Worm (Caenorhabditis elegans) whole organism, L3 larva: ENCODE measurements around the gene sox-4.

Source experiments
- R02D3.7 ChIP-seq: fragments of 150-350 bp; optimal IDR thresholded peaks from 2 replicates; lab custom pipeline; 2014; ENCODE audit warnings: missing biosample characterization, missing genetic modification characterization
- aly-2 ChIP-seq: fragments of 150-350 bp; optimal IDR thresholded peaks from 2 replicates; lab custom pipeline; 2014; ENCODE audit warnings: missing biosample characterization, missing genetic modification characterization
- ceh-16 ChIP-seq: sonication (generic microtip); optimal IDR thresholded peaks from 2 replicates; lab custom pipeline; 2017; ENCODE audit warnings: missing biosample characterization, missing genetic modification characterization
- daf-12 ChIP-seq: fragments of 150-350 bp; optimal IDR thresholded peaks from 2 replicates; lab custom pipeline; 2014; ENCODE audit warnings: missing biosample characterization, missing genetic modification reagents, missing genetic modification characterization
- egl-27 ChIP-seq: sonication (generic microtip); optimal IDR thresholded peaks from 4 replicates; lab custom pipeline; 2017; ENCODE audit warnings: missing biosample characterization, missing genetic modification reagents, missing genetic modification characterization
- elt-1 ChIP-seq: fragments of 150-350 bp; optimal IDR thresholded peaks from 2 replicates; lab custom pipeline; 2014; ENCODE audit warnings: missing biosample characterization, missing genetic modification characterization
- elt-2 ChIP-seq: sonication (generic microtip); optimal IDR thresholded peaks from 2 replicates; lab custom pipeline; 2016; ENCODE audit warnings: missing genetic modification reagents, mild to moderate bottlenecking, missing genetic modification characterization, missing compliant biosample characterization
- eor-1 ChIP-seq, 2 experiments: fragments of 150-350 bp; optimal IDR thresholded peaks; 2 replicates each; lab custom pipeline; 2014 to 2018; ENCODE audit warnings: missing biosample characterization in 2 of 2, missing genetic modification characterization in 2 of 2
- fkh-10 ChIP-seq: sonication (generic microtip); optimal IDR thresholded peaks from 2 replicates; lab custom pipeline; 2017; ENCODE audit warnings: missing biosample characterization, missing genetic modification reagents, missing genetic modification characterization
- hmg-11 ChIP-seq: sonication (generic microtip); optimal IDR thresholded peaks from 2 replicates; lab custom pipeline; 2016; ENCODE audit warnings: missing genetic modification characterization, missing compliant biosample characterization
- lin-15B ChIP-seq: fragments of 150-350 bp; optimal IDR thresholded peaks from 2 replicates; lab custom pipeline; 2014; ENCODE audit warnings: missing biosample characterization, missing genetic modification characterization
- lin-39 ChIP-seq: fragments of 150-350 bp; optimal IDR thresholded peaks from 2 replicates; lab custom pipeline; 2018; ENCODE audit warnings: missing biosample characterization, missing genetic modification reagents, missing genetic modification characterization
- lsy-12 ChIP-seq: sonication (generic microtip); optimal IDR thresholded peaks from 2 replicates; lab custom pipeline; 2016; ENCODE audit warnings: mild to moderate bottlenecking, missing genetic modification characterization, missing compliant biosample characterization
- nfya-1 ChIP-seq: sonication (generic microtip); optimal IDR thresholded peaks from 2 replicates; lab custom pipeline; 2017; ENCODE audit warnings: missing genetic modification characterization, mild to moderate bottlenecking, missing compliant biosample characterization, antibody characterized with exemption, moderate library complexity; ENCODE audit not compliant: insufficient read depth
- nhr-11 ChIP-seq: fragments of 150-350 bp; optimal IDR thresholded peaks from 2 replicates; lab custom pipeline; 2014; ENCODE audit warnings: missing biosample characterization, missing genetic modification characterization
- nhr-25 ChIP-seq: sonication (generic microtip); optimal IDR thresholded peaks from 2 replicates; lab custom pipeline; 2017; ENCODE audit warnings: missing biosample characterization, missing genetic modification characterization
- nhr-28 ChIP-seq: fragments of 150-350 bp; optimal IDR thresholded peaks from 2 replicates; lab custom pipeline; 2014; ENCODE audit warnings: missing biosample characterization, missing genetic modification characterization
- nhr-43 ChIP-seq: sonication (generic microtip); optimal IDR thresholded peaks from 2 replicates; lab custom pipeline; 2016; ENCODE audit warnings: mild to moderate bottlenecking, missing genetic modification characterization, missing compliant biosample characterization; ENCODE audit not compliant: poor library complexity, severe bottlenecking
- nhr-67 ChIP-seq: fragments of 150-350 bp; optimal IDR thresholded peaks from 2 replicates; lab custom pipeline; 2014; ENCODE audit warnings: missing biosample characterization, missing genetic modification characterization
- pha-4 ChIP-seq: fragments of 150-350 bp; optimal IDR thresholded peaks from 2 replicates; lab custom pipeline; 2014; ENCODE audit warnings: missing biosample characterization, missing genetic modification reagents, missing genetic modification characterization
- sea-2 ChIP-seq: fragments of 150-350 bp; sonication (generic microtip); optimal IDR thresholded peaks from 4 replicates; lab custom pipeline; 2014; ENCODE audit warnings: missing biosample characterization, missing genetic modification reagents, missing genetic modification characterization
- skn-1 ChIP-seq: fragments of 150-350 bp; optimal IDR thresholded peaks from 2 replicates; lab custom pipeline; 2014; ENCODE audit warnings: missing biosample characterization, missing genetic modification characterization
- tbx-2 ChIP-seq: sonication (generic microtip); optimal IDR thresholded peaks from 2 replicates; lab custom pipeline; 2016; ENCODE audit warnings: mild to moderate bottlenecking, missing genetic modification characterization, missing compliant biosample characterization
- unc-39 ChIP-seq: sonication (generic microtip); optimal IDR thresholded peaks from 4 replicates; lab custom pipeline; 2017; ENCODE audit warnings: missing biosample characterization, missing genetic modification characterization
- unc-62 ChIP-seq: fragments of 150-350 bp; sonication (generic microtip); optimal IDR thresholded peaks from 4 replicates; lab custom pipeline; 2014; ENCODE audit warnings: missing biosample characterization, missing genetic modification reagents, missing genetic modification characterization
- zag-1 ChIP-seq: fragments of 150-350 bp; optimal IDR thresholded peaks from 2 replicates; lab custom pipeline; 2014; ENCODE audit warnings: missing biosample characterization, missing genetic modification characterization
- ztf-11 ChIP-seq: fragments of 150-350 bp; optimal IDR thresholded peaks from 2 replicates; lab custom pipeline; 2014; ENCODE audit warnings: missing biosample characterization, missing genetic modification characterization
- ztf-4 ChIP-seq: fragments of 150-350 bp; optimal IDR thresholded peaks from 2 replicates; lab custom pipeline; 2014; ENCODE audit warnings: missing biosample characterization, missing genetic modification characterization

sox-4 gene

ce11 chrX:3470307-3470706 lies 38.5 kb downstream of the sox-4 start:
- TF ChIP-seq fkh-10 (GFP tag; lab: Kevin White, UChicago): no peak
- peak; percentile 82 for TF ChIP-seq lin-39

ce11 chrX:3469332-3469731 lies 39.5 kb downstream of the sox-4 start:
- TF ChIP-seq ztf-11 (tag; lab: Kevin White, UChicago) (no peak), fkh-10 (GFP tag; lab: Kevin White, UChicago) (peak; percentile 75)

ce11 chrX:3467958-3468357 lies 40.8 kb downstream of the sox-4 start:
- no peak for TF ChIP-seq nfya-1 (tag; lab: Kevin White, UChicago)
- no peak for TF ChIP-seq R02D3.7 (tag; lab: Kevin White, UChicago)
- no peak for TF ChIP-seq elt-2

ce11 chrX:3467004-3467761 lies 41.6 kb downstream of the sox-4 start:
- TF ChIP-seq unc-62 (GFP tag; lab: Kevin White, UChicago): no peak
- TF ChIP-seq ceh-16 (tag; lab: Kevin White, UChicago): no peak
- TF ChIP-seq nfya-1 (tag; lab: Kevin White, UChicago): no peak
- no peak for TF ChIP-seq nhr-28 (tag; lab: Kevin White, UChicago)
- no peak for TF ChIP-seq nhr-43 (tag; lab: Kevin White, UChicago)
- TF ChIP-seq aly-2 (tag; lab: Kevin White, UChicago): no peak
- TF ChIP-seq nhr-11 (tag; lab: Kevin White, UChicago): no peak
- TF ChIP-seq elt-1 (tag; lab: Kevin White, UChicago): no peak
- TF ChIP-seq unc-39: no peak
- TF ChIP-seq eor-1 (tag; optimal IDR thresholded peaks at IDR 0.05; lab: Kevin White, UChicago): no peak
- no peak for TF ChIP-seq egl-27 (tag; lab: Kevin White, UChicago)
- TF ChIP-seq daf-12 (tag; lab: Kevin White, UChicago): no peak
- no peak for TF ChIP-seq lsy-12 (tag; lab: Kevin White, UChicago)
- TF ChIP-seq sea-2 (GFP tag; lab: Kevin White, UChicago): no peak
- no peak for TF ChIP-seq zag-1 (tag; lab: Kevin White, UChicago)
- TF ChIP-seq elt-2: no peak

ce11 chrX:3465785-3466184 lies 43.0 kb downstream of the sox-4 start, which contains the start of the genes ZK377.15 and sax-3:
TSS of gene ZK377.15 (minus strand) at chrX:3465885.
TSS of gene sax-3 (minus strand) at chrX:3465927.
- TF ChIP-seq nhr-28 (tag; lab: Kevin White, UChicago) (no peak), pha-4 (tag; lab: Kevin White, UChicago) (no peak), nhr-67 (tag; lab: Kevin White, UChicago) (no peak), zag-1 (tag; lab: Kevin White, UChicago) (no peak), nhr-43 (tag; lab: Kevin White, UChicago) (no peak)
- TF ChIP-seq, all 47 proteins: peak for 0

ce11 chrX:3464309-3465038 lies 44.3 kb downstream of the sox-4 start:
- peak; percentile 60 for TF ChIP-seq lin-39
- no peak for TF ChIP-seq ztf-4 (tag; lab: Kevin White, UChicago)

- TF ChIP-seq tbx-2 (tag; lab: Kevin White, UChicago): no peak
- no peak for TF ChIP-seq lin-15B (tag; lab: Kevin White, UChicago)
- no peak for TF ChIP-seq hmg-11 (tag; lab: Kevin White, UChicago)
- no peak for TF ChIP-seq skn-1 (tag; lab: Kevin White, UChicago)
- TF ChIP-seq nhr-67 (tag; lab: Kevin White, UChicago): no peak
- peak; percentile 27 for TF ChIP-seq nhr-25 (tag; lab: Kevin White, UChicago)
Measured at ce11 chrX:3463875-3464274, 44.9 kb downstream of the sox-4 start.
